Fruit fly (Drosophila melanogaster) whole organism, embryonic: ENCODE results near the gene CG13247.

Experiments used
- Adf1 ChIP-seq: fragments of 200-800 bp; sonication (Bioruptor generic); IDR thresholded peaks from 2 replicates; pipeline ENCODE4 v1.3.6; 2022; ENCODE audit warnings: missing biosample characterization, missing genetic modification characterization
- Atf6 ChIP-seq: fragments of 200-800 bp; sonication (Bioruptor generic); IDR thresholded peaks from 2 replicates; pipeline ENCODE4 v1.3.6; 2022; ENCODE audit warnings: missing biosample characterization, missing genetic modification characterization
- Blimp-1 ChIP-seq: fragments of 200-800 bp; sonication (Bioruptor generic); optimal IDR thresholded peaks from 3 replicates; lab custom pipeline; 2018; ENCODE audit warnings: missing biosample characterization, missing genetic modification characterization, mild to moderate bottlenecking, moderate library complexity, missing genetic modification reagents
- CG10366 ChIP-seq: fragments of 200-800 bp; sonication (Bioruptor generic); IDR thresholded peaks from 2 replicates; pipeline ENCODE4 v1.3.6; 2022; ENCODE audit warnings: missing biosample characterization, missing genetic modification characterization
- CG10462 ChIP-seq: fragments of 200-800 bp; sonication (Bioruptor generic); optimal IDR thresholded peaks from 2 replicates; lab custom pipeline; 2016; ENCODE audit warnings: missing biosample characterization, missing genetic modification characterization
- CG10543 ChIP-seq: fragments of 200-800 bp; sonication (Bioruptor generic); optimal IDR thresholded peaks from 3 replicates; lab custom pipeline; 2017; ENCODE audit warnings: missing biosample characterization, mild to moderate bottlenecking, missing genetic modification characterization, moderate library complexity
- CG11696 ChIP-seq: fragments of 200-800 bp; sonication (Bioruptor generic); IDR thresholded peaks from 2 replicates; pipeline ENCODE4 v1.3.6; 2022; ENCODE audit warnings: missing biosample characterization, missing genetic modification characterization
- CG11723 ChIP-seq: fragments of 200-800 bp; sonication (Bioruptor generic); optimal IDR thresholded peaks from 2 replicates; lab custom pipeline; 2017; ENCODE audit warnings: missing biosample characterization, mild to moderate bottlenecking, missing genetic modification characterization
- CG12942 ChIP-seq: fragments of 200-800 bp; sonication (Bioruptor generic); optimal IDR thresholded peaks from 3 replicates; lab custom pipeline; 2016; ENCODE audit warnings: missing biosample characterization, missing genetic modification characterization
- CG14860 ChIP-seq: fragments of 200-800 bp; sonication (Bioruptor generic); IDR thresholded peaks from 3 replicates; pipeline ENCODE4 v1.3.6; 2022; ENCODE audit warnings: missing biosample characterization, missing genetic modification characterization; ENCODE audit not compliant: partially characterized antibody
- CG16779 ChIP-seq: fragments of 200-800 bp; sonication (Bioruptor generic); IDR thresholded peaks from 2 replicates; pipeline ENCODE4 v1.3.6; 2022; ENCODE audit warnings: missing biosample characterization, missing genetic modification characterization
- CG16813 ChIP-seq: fragments of 200-800 bp; sonication (Bioruptor generic); IDR thresholded peaks from 3 replicates; pipeline ENCODE4 v1.3.6; 2022; ENCODE audit warnings: missing biosample characterization, missing genetic modification characterization; ENCODE audit not compliant: partially characterized antibody
- CG17328 ChIP-seq: fragments of 200-800 bp; sonication (Bioruptor generic); IDR thresholded peaks from 2 replicates; pipeline ENCODE4 v1.3.6; 2022; ENCODE audit warnings: missing biosample characterization, missing genetic modification characterization
- CG17385 ChIP-seq: fragments of 200-800 bp; sonication (Bioruptor generic); optimal IDR thresholded peaks from 3 replicates; lab custom pipeline; 2018; ENCODE audit warnings: missing biosample characterization, mild to moderate bottlenecking, missing genetic modification characterization
- CG18476 ChIP-seq: fragments of 200-800 bp; sonication (Bioruptor generic); optimal IDR thresholded peaks from 2 replicates; lab custom pipeline; 2016; ENCODE audit warnings: missing biosample characterization, mild to moderate bottlenecking, missing genetic modification characterization
- CG2199 ChIP-seq: fragments of 200-800 bp; sonication (Bioruptor generic); IDR thresholded peaks from 3 replicates; pipeline ENCODE4 v1.3.6; 2022; ENCODE audit warnings: missing biosample characterization, missing genetic modification characterization
- CG33213 ChIP-seq: fragments of 200-800 bp; sonication (Bioruptor generic); optimal IDR thresholded peaks from 3 replicates; lab custom pipeline; 2016; ENCODE audit warnings: missing biosample characterization, missing genetic modification characterization
- CG33557 ChIP-seq: fragments of 200-800 bp; sonication (Bioruptor generic); optimal IDR thresholded peaks from 2 replicates; lab custom pipeline; 2019; ENCODE audit warnings: missing biosample characterization, mild to moderate bottlenecking, missing genetic modification characterization, moderate library complexity
- CG34376 ChIP-seq: fragments of 200-800 bp; sonication (Bioruptor generic); optimal IDR thresholded peaks from 2 replicates; lab custom pipeline; 2018; ENCODE audit warnings: missing biosample characterization, mild to moderate bottlenecking, missing genetic modification characterization
- CG4424 ChIP-seq: fragments of 200-800 bp; sonication (Bioruptor generic); optimal IDR thresholded peaks from 3 replicates; lab custom pipeline; 2016; ENCODE audit warnings: missing biosample characterization, missing genetic modification characterization
- CG7745 ChIP-seq: fragments of 200-800 bp; sonication (Bioruptor generic); optimal IDR thresholded peaks from 2 replicates; lab custom pipeline; 2018; ENCODE audit warnings: missing biosample characterization, mild to moderate bottlenecking, missing genetic modification characterization, moderate library complexity
- CG8290 ChIP-seq, 3 experiments: fragments of 200-800 bp; sonication (Bioruptor generic); optimal IDR thresholded peaks; 2 replicates each; lab custom pipeline; 2016 to 2019; ENCODE audit warnings: missing biosample characterization in 3 of 3, missing genetic modification characterization in 3 of 3, mild to moderate bottlenecking in 2 of 3, moderate library complexity in 1 of 3
- CG8359 ChIP-seq: fragments of 200-800 bp; sonication (Bioruptor generic); optimal IDR thresholded peaks from 2 replicates; lab custom pipeline; 2017; ENCODE audit warnings: missing biosample characterization, mild to moderate bottlenecking, missing genetic modification characterization, borderline replicate concordance
- CTCF ChIP-seq: fragments of 200-800 bp; sonication (Bioruptor generic); optimal IDR thresholded peaks from 2 replicates; lab custom pipeline; 2017; ENCODE audit warnings: missing biosample characterization, mild to moderate bottlenecking, missing genetic modification characterization, moderate library complexity
- Deaf1 ChIP-seq: fragments of 200-800 bp; optimal IDR thresholded peaks from 3 replicates; lab custom pipeline; 2019; ENCODE audit warnings: missing biosample characterization, mild to moderate bottlenecking, missing genetic modification characterization, moderate library complexity
- Dip2 ChIP-seq: fragments of 200-800 bp; sonication (Bioruptor generic); IDR thresholded peaks from 2 replicates; pipeline ENCODE4 v1.3.6; 2022; ENCODE audit warnings: missing biosample characterization, missing genetic modification characterization
- Doc3 ChIP-seq: fragments of 200-800 bp; sonication (Bioruptor generic); IDR thresholded peaks from 3 replicates; pipeline ENCODE4 v1.3.6; 2022; ENCODE audit warnings: missing biosample characterization, missing genetic modification characterization; ENCODE audit not compliant: partially characterized antibody
- GATAe ChIP-seq: fragments of 200-800 bp; sonication (Bioruptor generic); conservative IDR thresholded peaks from 2 replicates; pipeline ENCODE4 v1.3.6; 2022; ENCODE audit warnings: missing biosample characterization, missing genetic modification characterization
- Gsc ChIP-seq: fragments of 200-800 bp; sonication (Bioruptor generic); IDR thresholded peaks from 2 replicates; pipeline ENCODE4 v1.3.6; 2022; ENCODE audit warnings: missing biosample characterization, missing genetic modification characterization
- HHEX ChIP-seq: fragments of 200-800 bp; sonication (Bioruptor generic); optimal IDR thresholded peaks from 3 replicates; lab custom pipeline; 2017; ENCODE audit warnings: missing biosample characterization, mild to moderate bottlenecking, missing genetic modification characterization, missing genetic modification reagents
- HLH4C ChIP-seq: fragments of 200-800 bp; sonication (Bioruptor generic); IDR thresholded peaks from 3 replicates; pipeline ENCODE4 v1.3.6; 2022; ENCODE audit warnings: missing biosample characterization, missing genetic modification characterization; ENCODE audit not compliant: partially characterized antibody
- HLH54F ChIP-seq: fragments of 200-800 bp; sonication (Bioruptor generic); optimal IDR thresholded peaks from 3 replicates; lab custom pipeline; 2016; ENCODE audit warnings: missing biosample characterization, missing genetic modification characterization
- Hr51 ChIP-seq, 2 experiments: fragments of 200-800 bp; sonication (Bioruptor generic); optimal IDR thresholded peaks; 2 replicates in 1 of 2; 3 replicates in 1 of 2; lab custom pipeline; 2016 to 2018; ENCODE audit warnings: missing biosample characterization in 2 of 2, missing genetic modification characterization in 2 of 2, mild to moderate bottlenecking in 1 of 2, moderate library complexity in 1 of 2
- NK7.1 ChIP-seq: fragments of 200-800 bp; sonication (Bioruptor generic); optimal IDR thresholded peaks from 3 replicates; lab custom pipeline; 2016; ENCODE audit warnings: missing biosample characterization, missing genetic modification characterization
- Ravus ChIP-seq: fragments of 200-800 bp; sonication (Bioruptor generic); IDR thresholded peaks from 2 replicates; pipeline ENCODE4 v1.3.6; 2022; ENCODE audit warnings: missing biosample characterization, missing genetic modification characterization
- Sox102F ChIP-seq: fragments of 200-800 bp; sonication (Bioruptor generic); optimal IDR thresholded peaks from 2 replicates; lab custom pipeline; 2018; ENCODE audit warnings: missing biosample characterization, mild to moderate bottlenecking, missing genetic modification characterization, moderate library complexity
- Ssrp ChIP-seq: fragments of 200-800 bp; sonication (Bioruptor generic); optimal IDR thresholded peaks from 2 replicates; lab custom pipeline; 2018; ENCODE audit warnings: missing biosample characterization, mild to moderate bottlenecking, missing genetic modification characterization, moderate library complexity
- Tbp ChIP-seq: fragments of >200 bp; optimal IDR thresholded peaks from 2 replicates; lab custom pipeline; 2018; ENCODE audit warnings: missing biosample characterization, missing genetic modification characterization
- fru ChIP-seq: fragments of >200 bp; optimal IDR thresholded peaks from 2 replicates; lab custom pipeline; 2017
- grn ChIP-seq: fragments of 200-800 bp; sonication (Bioruptor generic); optimal IDR thresholded peaks from 3 replicates; lab custom pipeline; 2017; ENCODE audit warnings: missing biosample characterization, missing genetic modification characterization
- inv ChIP-seq: fragments of 200-800 bp; sonication (Bioruptor generic); IDR thresholded peaks from 2 replicates; pipeline ENCODE4 v1.3.6; 2022; ENCODE audit warnings: missing biosample characterization, missing genetic modification characterization; ENCODE audit not compliant: partially characterized antibody
- kay ChIP-seq: fragments of 200-800 bp; sonication (Bioruptor generic); optimal IDR thresholded peaks from 2 replicates; lab custom pipeline; 2016; ENCODE audit warnings: missing biosample characterization, missing genetic modification characterization
- lab ChIP-seq: fragments of 200-800 bp; sonication (Bioruptor generic); optimal IDR thresholded peaks from 3 replicates; lab custom pipeline; 2017; ENCODE audit warnings: missing biosample characterization, missing genetic modification characterization, mild to moderate bottlenecking, moderate library complexity, missing genetic modification reagents
- mirr ChIP-seq: fragments of 200-800 bp; sonication (Bioruptor generic); optimal IDR thresholded peaks from 3 replicates; lab custom pipeline; 2018; ENCODE audit warnings: missing biosample characterization, mild to moderate bottlenecking, missing genetic modification characterization
- nerfin-1 ChIP-seq: fragments of 200-800 bp; sonication (Bioruptor generic); optimal IDR thresholded peaks from 3 replicates; lab custom pipeline; 2019; ENCODE audit warnings: missing biosample characterization, mild to moderate bottlenecking, missing genetic modification characterization, moderate library complexity
- pfk ChIP-seq: fragments of 200-800 bp; sonication (Bioruptor generic); optimal IDR thresholded peaks from 2 replicates; lab custom pipeline; 2018; ENCODE audit warnings: missing biosample characterization, mild to moderate bottlenecking, missing genetic modification characterization, moderate library complexity
- slp2 ChIP-seq: fragments of 200-800 bp; sonication (Bioruptor generic); optimal IDR thresholded peaks from 2 replicates; lab custom pipeline; 2016; ENCODE audit warnings: missing biosample characterization, missing genetic modification characterization
- ssp ChIP-seq: fragments of 200-800 bp; sonication (Bioruptor generic); IDR thresholded peaks from 2 replicates; pipeline ENCODE4 v1.3.6; 2022; ENCODE audit warnings: missing biosample characterization, missing genetic modification characterization
- tap ChIP-seq: fragments of 200-800 bp; optimal IDR thresholded peaks from 3 replicates; lab custom pipeline; 2019; ENCODE audit warnings: missing biosample characterization, mild to moderate bottlenecking, missing genetic modification characterization, moderate library complexity
- tll ChIP-seq, 2 experiments: fragments of 200-800 bp in 1 of 2; fragments of >200 bp in 1 of 2; sonication (Bioruptor generic) in 1 of 2; optimal IDR thresholded peaks; 2 replicates each; lab custom pipeline; 2017 to 2019; ENCODE audit warnings: missing biosample characterization in 2 of 2, missing genetic modification characterization in 2 of 2, mild to moderate bottlenecking in 1 of 2, moderate library complexity in 1 of 2
- usp ChIP-seq: fragments of >200 bp; optimal IDR thresholded peaks from 2 replicates; lab custom pipeline; 2017; ENCODE audit warnings: missing biosample characterization, missing genetic modification characterization

CG13247 gene

dm6 chr3L:20385969-20386370 lies 15.9 kb downstream of the CG13247 start (continued):
- TF ChIP-seq CG34376 (GFP tag; lab: Kevin White, UChicago) (peak; percentile 31), CG18476 (GFP tag; lab: Kevin White, UChicago) (no peak), grn (no peak), fru (lab: Kevin White, UChicago) (no peak), slp2 (no peak), Gsc (GFP tag; lab: Robert Waterston, UW) (no peak), CG2199 (GFP tag; lab: Robert Waterston, UW) (no peak), HLH4C (no peak), lab (peak; percentile 38), Deaf1 (tag; lab: Kevin White, UChicago) (peak; percentile 41), mirr (peak; percentile 24), CG4424 (no peak), Blimp-1 (GFP tag; lab: Kevin White, UChicago) (no peak), kay (GFP tag; lab: Kevin White, UChicago) (no peak), CG8290 (GFP tag; optimal IDR thresholded peaks at IDR 0.05; lab: Kevin White, UChicago) (no peak), CG8290 (tag; optimal IDR thresholded peaks at IDR 0.05; lab: Kevin White, UChicago) (peak in 1 of 2 experiments; percentile 34), NK7.1 (no peak), CG14860 (GFP tag; lab: Robert Waterston, UW) (no peak), Doc3 (GFP tag; lab: Robert Waterston, UW) (no peak), Dip2 (GFP tag; lab: Robert Waterston, UW) (no peak), CG16779 (GFP tag; lab: Robert Waterston, UW) (no peak), pfk (GFP tag; lab: Kevin White, UChicago) (no peak), CG17328 (GFP tag; lab: Robert Waterston, UW) (no peak), Hr51 (GFP tag; optimal IDR thresholded peaks at IDR 0.05; lab: Kevin White, UChicago) (no peak), ssp (no peak), tap (no peak), CTCF (GFP tag; lab: Kevin White, UChicago) (no peak), CG12942 (no peak), inv (GFP tag; lab: Robert Waterston, UW) (no peak), CG10462 (no peak), nerfin-1 (no peak), HHEX (GFP tag; lab: Kevin White, UChicago) (no peak), Adf1 (GFP tag; lab: Robert Waterston, UW) (peak; percentile 84), HLH54F (GFP tag; lab: Kevin White, UChicago) (no peak), CG17385 (GFP tag; lab: Kevin White, UChicago) (no peak), CG33213 (GFP tag; lab: Kevin White, UChicago) (no peak), Atf6 (0 out of 2 replicates have a peak, but pooled peaks have one; percentile 18), CG33557 (no peak), tll (GFP tag; optimal IDR thresholded peaks at IDR 0.05; lab: Kevin White, UChicago) (no peak), CG11723 (GFP tag; lab: Kevin White, UChicago) (no peak), Sox102F (no peak), CG8359 (no peak), usp (GFP tag; lab: Kevin White, UChicago) (no peak), Ravus (GFP tag; lab: Robert Waterston, UW) (no peak), Ssrp (tag; lab: Kevin White, UChicago) (no peak), CG16813 (GFP tag; lab: Robert Waterston, UW) (no peak), CG11696 (GFP tag; lab: Robert Waterston, UW) (no peak), CG10543 (GFP tag; lab: Kevin White, UChicago) (peak; percentile 77), CG7745 (no peak), CG10366 (GFP tag; lab: Robert Waterston, UW) (no peak), Tbp (GFP tag; lab: Kevin White, UChicago) (no peak), GATAe (GFP tag; lab: Robert Waterston, UW) (no peak)
